Worm (Caenorhabditis elegans) whole organism, midembryonic: Measurements from ENCODE around the gene ccch-3.

Source experiments
- T22C8.4 ChIP-seq: fragments of 200-800 bp; sonication (Bioruptor generic); IDR thresholded peaks from 2 replicates; pipeline ENCODE4 v1.3.6; 2022; ENCODE audit warnings: missing genetic modification characterization, missing compliant biosample characterization
- flt-1 ChIP-seq: fragments of 200-800 bp; sonication (Bioruptor generic); IDR thresholded peaks from 2 replicates; pipeline ENCODE4 v1.3.6; 2022; ENCODE audit warnings: missing genetic modification characterization, missing compliant biosample characterization
- klf-2 ChIP-seq: fragments of 200-800 bp; sonication (Bioruptor generic); conservative IDR thresholded peaks from 2 replicates; pipeline ENCODE4 v1.3.6; 2022; ENCODE audit warnings: missing genetic modification reagents, missing genetic modification characterization, missing compliant biosample characterization
- ref-1 ChIP-seq: fragments of 200-800 bp; sonication (Bioruptor generic); conservative IDR thresholded peaks from 2 replicates; pipeline ENCODE4 v1.3.6; 2022; ENCODE audit warnings: missing genetic modification reagents, missing genetic modification characterization, missing compliant biosample characterization
- tab-1 ChIP-seq: fragments of 200-800 bp; sonication (Bioruptor generic); IDR thresholded peaks from 2 replicates; pipeline ENCODE4 v1.3.6; 2022; ENCODE audit warnings: missing genetic modification characterization, missing compliant biosample characterization

DNA sequence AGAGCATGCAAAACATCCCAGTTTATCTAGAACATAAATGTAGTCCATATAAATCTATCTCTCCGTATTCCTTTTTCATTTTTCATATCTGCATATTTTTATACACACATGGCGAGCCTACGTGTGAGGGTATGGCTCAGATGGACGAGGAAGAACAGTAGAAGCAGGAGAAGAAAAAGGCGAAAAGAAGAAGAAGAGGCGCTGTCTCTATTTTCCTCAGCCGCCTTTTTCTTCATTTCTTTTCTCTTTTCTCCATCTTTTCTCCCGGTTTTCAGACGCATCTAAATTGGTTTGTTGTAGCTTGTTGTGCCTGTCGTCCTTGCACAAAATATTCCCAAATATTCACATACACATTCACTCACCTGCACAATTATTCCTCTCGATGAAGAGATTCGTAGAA lies 36.5 kb upstream of the ccch-3 start, which contains the start of gene K10C8.4:
- TF ChIP-seq flt-1 (GFP tag; lab: Robert Waterston, UW) (no peak), ref-1 (GFP tag; lab: Robert Waterston, UW) (no peak), klf-2 (GFP tag; lab: Robert Waterston, UW) (no peak), tab-1 (GFP tag; lab: Robert Waterston, UW) (no peak), T22C8.4 (GFP tag; lab: Robert Waterston, UW) (no peak)
